Fruit fly (Drosophila melanogaster) Kc167 (cell line): ENCODE data around the gene Ser.

Source experiments
- h ChIP-seq: fragments of >200 bp; optimal IDR thresholded peaks from 3 replicates; lab custom pipeline; 2018; ENCODE audit warnings: missing external identifiers
- insv ChIP-seq: fragments of >200 bp; optimal IDR thresholded peaks from 3 replicates; lab custom pipeline; 2018; ENCODE audit warnings: missing external identifiers
- psq ChIP-seq: fragments of >200 bp; optimal IDR thresholded peaks from 2 replicates; lab custom pipeline; 2017; ENCODE audit warnings: missing external identifiers

DNA sequence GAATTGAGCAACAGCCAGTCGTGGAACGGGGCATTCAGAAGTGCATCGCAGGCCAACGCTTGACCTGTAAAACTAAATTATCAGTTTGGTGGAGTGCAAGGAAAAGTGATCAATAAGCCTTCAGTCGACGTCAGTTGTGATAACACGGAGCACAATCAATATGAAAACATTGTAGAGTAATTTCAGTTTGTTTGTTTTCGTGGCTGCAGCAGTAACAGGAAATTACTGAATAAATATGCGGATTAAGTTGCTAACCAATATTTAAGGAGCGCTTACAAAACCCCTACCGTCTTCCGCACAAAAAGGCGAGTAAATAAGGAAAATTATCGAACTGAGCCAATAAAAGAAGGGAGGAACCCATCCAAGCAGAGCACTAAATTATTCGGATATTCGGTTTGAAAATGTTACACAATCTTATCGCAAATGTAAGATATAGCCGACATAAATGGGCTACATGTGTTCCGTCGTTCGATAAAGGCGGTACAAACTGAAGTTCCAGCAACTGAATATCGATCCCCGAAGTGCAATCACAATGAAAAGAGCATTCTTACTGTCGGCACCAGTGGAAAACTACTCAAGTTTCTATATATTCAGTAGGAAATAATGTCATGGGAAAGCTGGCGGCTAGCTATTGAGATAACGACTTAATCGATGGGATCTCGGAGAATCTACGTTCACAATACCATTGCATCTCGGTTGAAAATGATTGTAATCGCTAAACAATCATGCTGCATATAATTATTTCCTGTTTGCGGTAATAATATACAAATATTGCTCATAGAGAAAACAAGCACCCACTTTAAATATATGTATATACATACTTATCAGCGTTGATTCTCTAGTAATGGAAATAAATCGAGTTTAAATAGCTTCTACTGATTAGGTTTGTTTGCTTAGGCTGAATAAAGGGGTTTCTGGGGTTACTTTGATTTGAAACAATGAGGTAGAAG, 58.1 kb downstream of the Ser start:
- no peak for TF ChIP-seq h
- TF ChIP-seq insv (lab: Kevin White, UChicago), result no peak
- TF ChIP-seq psq (lab: Kevin White, UChicago), result no peak
